Worm (Caenorhabditis elegans) whole organism, L2 larva: Measurements from ENCODE around the gene ipmk-1.

ENCODE experiments used
- C34F6.9 ChIP-seq: fragments of 150-350 bp; optimal IDR thresholded peaks from 2 replicates; lab custom pipeline; 2014; ENCODE audit warnings: missing biosample characterization, missing genetic modification characterization
- F13H6.1 ChIP-seq: sonication (generic microtip); optimal IDR thresholded peaks from 2 replicates; lab custom pipeline; 2016; ENCODE audit warnings: missing genetic modification characterization, missing compliant biosample characterization
- R02D3.7 ChIP-seq: fragments of 150-350 bp; optimal IDR thresholded peaks from 2 replicates; lab custom pipeline; 2014; ENCODE audit warnings: missing biosample characterization, missing genetic modification characterization
- Y55F3AM.14 ChIP-seq: fragments of 200-800 bp; sonication (Bioruptor generic); optimal IDR thresholded peaks from 2 replicates; lab custom pipeline; 2018; ENCODE audit warnings: mild to moderate bottlenecking, missing genetic modification characterization, missing compliant biosample characterization
- alr-1 ChIP-seq: fragments of 150-350 bp; optimal IDR thresholded peaks from 2 replicates; lab custom pipeline; 2014; ENCODE audit warnings: missing biosample characterization, missing genetic modification characterization
- ama-1 ChIP-seq: fragments of 150-350 bp; optimal IDR thresholded peaks from 2 replicates; lab custom pipeline; 2018; ENCODE audit warnings: inconsistent platforms
- ceh-16 ChIP-seq: fragments of 150-350 bp; optimal IDR thresholded peaks from 2 replicates; lab custom pipeline; 2014; ENCODE audit warnings: missing biosample characterization, missing genetic modification characterization
- ceh-82 ChIP-seq: fragments of 150-350 bp; optimal IDR thresholded peaks from 2 replicates; lab custom pipeline; 2014; ENCODE audit warnings: missing biosample characterization, missing genetic modification characterization
- crh-2 ChIP-seq: sonication (generic microtip); optimal IDR thresholded peaks from 2 replicates; lab custom pipeline; 2017; ENCODE audit warnings: missing biosample characterization, missing genetic modification characterization
- elt-1 ChIP-seq: fragments of 150-350 bp; optimal IDR thresholded peaks from 2 replicates; lab custom pipeline; 2014; ENCODE audit warnings: missing biosample characterization, missing genetic modification characterization
- elt-3 ChIP-seq: sonication (generic microtip); optimal IDR thresholded peaks from 2 replicates; lab custom pipeline; 2017; ENCODE audit warnings: missing biosample characterization, missing genetic modification characterization
- fos-1 ChIP-seq: fragments of 150-350 bp; optimal IDR thresholded peaks from 2 replicates; lab custom pipeline; 2014; ENCODE audit warnings: missing biosample characterization, missing genetic modification characterization
- gmeb-1 ChIP-seq: fragments of 150-350 bp; optimal IDR thresholded peaks from 2 replicates; lab custom pipeline; 2014; ENCODE audit warnings: missing biosample characterization, missing genetic modification characterization
- lin-11 ChIP-seq: fragments of 150-350 bp; sonication (generic microtip); optimal IDR thresholded peaks from 2 replicates; lab custom pipeline; 2014; ENCODE audit warnings: missing biosample characterization, missing genetic modification characterization, inconsistent platforms, mixed read lengths
- lin-13 ChIP-seq: fragments of 150-350 bp; optimal IDR thresholded peaks from 2 replicates; lab custom pipeline; 2014; ENCODE audit warnings: missing biosample characterization, missing genetic modification reagents, missing genetic modification characterization
- lin-39 ChIP-seq: fragments of 150-350 bp; optimal IDR thresholded peaks from 2 replicates; lab custom pipeline; 2014; ENCODE audit warnings: missing biosample characterization, missing genetic modification reagents, missing genetic modification characterization
- lsy-2 ChIP-seq, 2 experiments: fragments of 150-350 bp in 1 of 2; sonication (generic microtip) in 1 of 2; optimal IDR thresholded peaks; 2 replicates each; lab custom pipeline; 2014 to 2017; ENCODE audit warnings: missing biosample characterization in 2 of 2, missing genetic modification characterization in 2 of 2
- mab-5 ChIP-seq: fragments of 150-350 bp; optimal IDR thresholded peaks from 2 replicates; lab custom pipeline; 2014; ENCODE audit warnings: missing biosample characterization, missing genetic modification characterization
- mdl-1 ChIP-seq, 2 experiments: fragments of 150-350 bp in 1 of 2; sonication (generic microtip) in 1 of 2; optimal IDR thresholded peaks; 2 replicates each; lab custom pipeline; 2017; ENCODE audit warnings: missing biosample characterization in 2 of 2, missing genetic modification characterization in 2 of 2
- nhr-10 ChIP-seq: sonication (generic microtip); optimal IDR thresholded peaks from 2 replicates; lab custom pipeline; 2017; ENCODE audit warnings: missing biosample characterization, missing genetic modification characterization
- nhr-11 ChIP-seq: fragments of 150-350 bp; optimal IDR thresholded peaks from 2 replicates; lab custom pipeline; 2014; ENCODE audit warnings: missing biosample characterization, missing genetic modification characterization
- nhr-12 ChIP-seq: fragments of 150-350 bp; optimal IDR thresholded peaks from 2 replicates; lab custom pipeline; 2014; ENCODE audit warnings: missing biosample characterization, missing genetic modification characterization
- nhr-129 ChIP-seq: fragments of 150-350 bp; optimal IDR thresholded peaks from 2 replicates; lab custom pipeline; 2014; ENCODE audit warnings: missing biosample characterization, missing genetic modification characterization
- nhr-21 ChIP-seq: fragments of 150-350 bp; optimal IDR thresholded peaks from 2 replicates; lab custom pipeline; 2014; ENCODE audit warnings: missing biosample characterization, missing genetic modification characterization
- nhr-23 ChIP-seq: fragments of 150-350 bp; optimal IDR thresholded peaks from 2 replicates; lab custom pipeline; 2014; ENCODE audit warnings: missing biosample characterization, missing genetic modification reagents, missing genetic modification characterization
- nhr-237 ChIP-seq: fragments of 150-350 bp; optimal IDR thresholded peaks from 2 replicates; lab custom pipeline; 2014; ENCODE audit warnings: missing biosample characterization, missing genetic modification characterization
- nhr-25 ChIP-seq: fragments of 150-350 bp; sonication (generic microtip); optimal IDR thresholded peaks from 3 replicates; lab custom pipeline; 2014; ENCODE audit warnings: missing biosample characterization, missing genetic modification characterization
- nhr-6 ChIP-seq: fragments of 150-350 bp; optimal IDR thresholded peaks from 2 replicates; lab custom pipeline; 2014; ENCODE audit warnings: missing biosample characterization, missing genetic modification characterization
- nhr-77 ChIP-seq: fragments of 150-350 bp; optimal IDR thresholded peaks from 2 replicates; lab custom pipeline; 2014; ENCODE audit warnings: missing biosample characterization, missing genetic modification characterization
- sem-4 ChIP-seq: fragments of 150-350 bp; optimal IDR thresholded peaks from 2 replicates; lab custom pipeline; 2014; ENCODE audit warnings: missing biosample characterization, missing genetic modification reagents, missing genetic modification characterization
- skn-1 ChIP-seq: sonication (generic microtip); optimal IDR thresholded peaks from 2 replicates; lab custom pipeline; 2017; ENCODE audit warnings: missing biosample characterization, missing genetic modification characterization
- sma-9 ChIP-seq, 2 experiments: fragments of 150-350 bp in 1 of 2; sonication (generic microtip) in 1 of 2; optimal IDR thresholded peaks; 2 replicates each; lab custom pipeline; 2014 to 2016; ENCODE audit warnings: missing genetic modification characterization in 2 of 2, mild to moderate bottlenecking in 1 of 2, missing biosample characterization in 1 of 2, missing compliant biosample characterization in 1 of 2, missing genetic modification reagents in 1 of 2, moderate library complexity in 1 of 2
- snpc-4 ChIP-seq: fragments of 150-350 bp; optimal IDR thresholded peaks from 2 replicates; lab custom pipeline; 2014; ENCODE audit warnings: missing biosample characterization, missing genetic modification characterization
- unc-39 ChIP-seq: fragments of 150-350 bp; optimal IDR thresholded peaks from 2 replicates; lab custom pipeline; 2014; ENCODE audit warnings: missing biosample characterization, missing genetic modification characterization
- unc-55 ChIP-seq: fragments of 150-350 bp; sonication (generic microtip); optimal IDR thresholded peaks from 3 replicates; lab custom pipeline; 2014; ENCODE audit warnings: missing biosample characterization, missing genetic modification reagents, missing genetic modification characterization
- zag-1 ChIP-seq: fragments of 150-350 bp; optimal IDR thresholded peaks from 2 replicates; lab custom pipeline; 2014; ENCODE audit warnings: missing biosample characterization, missing genetic modification characterization
- ztf-1 ChIP-seq: fragments of 200-800 bp; sonication (Bioruptor generic); conservative IDR thresholded peaks from 2 replicates; pipeline ENCODE4 v1.3.6; 2022; ENCODE audit warnings: missing genetic modification characterization, missing compliant biosample characterization
- ztf-11 ChIP-seq: sonication (generic microtip); optimal IDR thresholded peaks from 2 replicates; lab custom pipeline; 2017; ENCODE audit warnings: missing biosample characterization, missing genetic modification characterization

ipmk-1 gene

ce11 chrIV:12525409-12525808 is 22.5 kb upstream of the ipmk-1 start, which contains the start of gene eak-4:
eak-4 (minus strand) TSS chrIV:12525509.
- no peak for TF ChIP-seq gmeb-1 (tag; lab: Kevin White, UChicago)
- TF ChIP-seq ztf-1 (GFP tag; lab: Robert Waterston, UW), result no peak
- no peak for TF ChIP-seq mdl-1 (tag; optimal IDR thresholded peaks at IDR 0.05; lab: Kevin White, UChicago)
- no peak for TF ChIP-seq ztf-11 (tag; lab: Kevin White, UChicago)
- no peak for TF ChIP-seq sem-4 (tag; lab: Kevin White, UChicago)
- no peak for TF ChIP-seq fos-1 (tag; lab: Kevin White, UChicago)
- no peak for TF ChIP-seq ceh-82 (tag; lab: Kevin White, UChicago)
- no peak for TF ChIP-seq unc-39
- TF ChIP-seq nhr-12 (tag; lab: Kevin White, UChicago), result no peak
- TF ChIP-seq F13H6.1 (tag; lab: Kevin White, UChicago), result no peak
- no peak for TF ChIP-seq ama-1 (lab: Kevin White, UChicago)
- TF ChIP-seq lin-39 (tag; lab: Kevin White, UChicago), result no peak
- no peak for TF ChIP-seq nhr-21 (tag; lab: Kevin White, UChicago)
- no peak for TF ChIP-seq nhr-23 (tag; lab: Kevin White, UChicago)
- no peak for TF ChIP-seq lsy-2 (tag; optimal IDR thresholded peaks at IDR 0.05; lab: Kevin White, UChicago)
- TF ChIP-seq lin-11 (tag; lab: Kevin White, UChicago), result no peak
- TF ChIP-seq, all 48 proteins: peak for 0

- TF ChIP-seq mdl-1 (tag; optimal IDR thresholded peaks at IDR 0.05; lab: Kevin White, UChicago) (no peak), ztf-1 (GFP tag; lab: Robert Waterston, UW) (no peak), F13H6.1 (tag; lab: Kevin White, UChicago) (peak; percentile 0), nhr-10 (peak; percentile 9), nhr-11 (tag; lab: Kevin White, UChicago) (no peak), elt-3 (tag; lab: Kevin White, UChicago) (no peak), nhr-77 (tag; lab: Kevin White, UChicago) (no peak), gmeb-1 (tag; lab: Kevin White, UChicago) (peak; percentile 71), skn-1 (tag; lab: Kevin White, UChicago) (peak; percentile 19), nhr-129 (tag; lab: Kevin White, UChicago) (peak; percentile 90), lsy-2 (tag; optimal IDR thresholded peaks at IDR 0.05; lab: Kevin White, UChicago) (peak in 1 of 2 experiments; percentile 34), zag-1 (tag; lab: Kevin White, UChicago) (no peak), R02D3.7 (no peak), Y55F3AM.14 (GFP tag; lab: Kevin White, UChicago) (no peak), fos-1 (tag; lab: Kevin White, UChicago) (peak; percentile 97), ama-1 (lab: Kevin White, UChicago) (peak; percentile 11), unc-55 (no peak), nhr-6 (no peak), sma-9 (GFP tag; optimal IDR thresholded peaks at IDR 0.05; lab: Kevin White, UChicago) (peak; percentile 57), sma-9 (tag; optimal IDR thresholded peaks at IDR 0.05; lab: Kevin White, UChicago) (no peak), ceh-16 (tag; lab: Kevin White, UChicago) (no peak), nhr-237 (tag; lab: Kevin White, UChicago) (no peak), snpc-4 (no peak), crh-2 (tag; lab: Kevin White, UChicago) (peak; percentile 75), elt-1 (tag; lab: Kevin White, UChicago) (no peak), unc-39 (no peak), C34F6.9 (tag; lab: Kevin White, UChicago) (peak; percentile 22), mab-5 (tag; lab: Kevin White, UChicago) (no peak), alr-1 (tag; lab: Kevin White, UChicago) (no peak)
- TF ChIP-seq, all 48 proteins: peak for 11
These were observed 20.7 kb upstream of the ipmk-1 start, which contains the start of gene F53B2.8 for ce11 chrIV:12527217-12527616. F53B2.8 (minus strand) TSS chrIV:12527396.

- no peak for TF ChIP-seq mdl-1 (tag; optimal IDR thresholded peaks at IDR 0.05; lab: Kevin White, UChicago)
- no peak for TF ChIP-seq lin-13 (GFP tag; lab: Kevin White, UChicago)
- no peak for TF ChIP-seq sma-9 (GFP tag; optimal IDR thresholded peaks at IDR 0.05; lab: Kevin White, UChicago)
- TF ChIP-seq sma-9 (tag; optimal IDR thresholded peaks at IDR 0.05; lab: Kevin White, UChicago), result no peak
- TF ChIP-seq, all 48 proteins: peak for 0
These were observed 16.9 kb upstream of the ipmk-1 start, which contains the start of gene F53B2.5 for ce11 chrIV:12531047-12531446. F53B2.5 (minus strand) TSS chrIV:12531147.

ce11 chrIV:12531464-12531863 is 16.5 kb upstream of the ipmk-1 start:
- TF ChIP-seq nhr-25 (tag; lab: Kevin White, UChicago), result peak; percentile 3
- TF ChIP-seq nhr-10, result no peak
- peak; percentile 89 for TF ChIP-seq ceh-16 (tag; lab: Kevin White, UChicago)
- TF ChIP-seq nhr-21 (tag; lab: Kevin White, UChicago), result no peak
- TF ChIP-seq nhr-11 (tag; lab: Kevin White, UChicago), result no peak
- TF ChIP-seq elt-1 (tag; lab: Kevin White, UChicago), result peak; percentile 71
